Fruit fly (Drosophila melanogaster): ENCODE data around the gene Elo68beta.

Elo68beta gene

dm6 chr3L:11118627-11119395 lies 17.3 kb upstream of the Elo68beta start (continued):
- 0 out of 2 replicates have a peak, but pooled peaks have one; percentile 27 for TF ChIP-seq CG11247 (GFP tag; IDR thresholded peaks at IDR 0.05)
- peak; percentile 71 for TF ChIP-seq Vsx1 (GFP tag; optimal IDR thresholded peaks at IDR 0.05)
- TF ChIP-seq CG10147 (GFP tag; optimal IDR thresholded peaks at IDR 0.05) = peak; percentile 69
- TF ChIP-seq Max (GFP tag; optimal IDR thresholded peaks at IDR 0.05) = peak; percentile 49
- peak; percentile 92 for TF ChIP-seq B-H2 (GFP tag; optimal IDR thresholded peaks at IDR 0.05)
- peak; percentile 35 for TF ChIP-seq Antp (GFP tag; optimal IDR thresholded peaks at IDR 0.05)
- no peak for TF ChIP-seq BEAF-32 (GFP tag; optimal IDR thresholded peaks at IDR 0.05)
- peak; percentile 58 for TF ChIP-seq odd (GFP tag; optimal IDR thresholded peaks at IDR 0.05)
- TF ChIP-seq mirr (GFP tag; optimal IDR thresholded peaks at IDR 0.05) = peak; percentile 96
- peak; percentile 91 for TF ChIP-seq CG6813 (GFP tag; optimal IDR thresholded peaks at IDR 0.05)
- TF ChIP-seq zfh2 (GFP tag; optimal IDR thresholded peaks at IDR 0.05) = no peak
- TF ChIP-seq sob (GFP tag; IDR thresholded peaks at IDR 0.05) = peak; percentile 74
- peak in 1 of 2 experiments; percentile 75 for TF ChIP-seq Eip74EF (GFP tag; optimal IDR thresholded peaks at IDR 0.05)
- peak; percentile 73 for TF ChIP-seq CG3838 (GFP tag; optimal IDR thresholded peaks at IDR 0.05)
- TF ChIP-seq CG14014 (GFP tag; IDR thresholded peaks at IDR 0.05) = peak; percentile 74; the same call in 1 of the 2 replicates
- TF ChIP-seq CG18011 (GFP tag; optimal IDR thresholded peaks at IDR 0.05) = peak; percentile 23
- peak; percentile 5 for TF ChIP-seq kay (GFP tag; optimal IDR thresholded peaks at IDR 0.05)
- TF ChIP-seq dan (GFP tag; IDR thresholded peaks at IDR 0.05) = no peak
- peak; percentile 35 for TF ChIP-seq HmgD (GFP tag; optimal IDR thresholded peaks at IDR 0.05)
- TF ChIP-seq zen (tag; optimal IDR thresholded peaks at IDR 0.05) = peak; percentile 31
- peak; percentile 16 for TF ChIP-seq CG9609 (GFP tag; optimal IDR thresholded peaks at IDR 0.05)
- TF ChIP-seq CG7839 (tag; optimal IDR thresholded peaks at IDR 0.05) = peak; percentile 32
- peak; percentile 67 for TF ChIP-seq Nf-YB (GFP tag; optimal IDR thresholded peaks at IDR 0.05)
- peak; percentile 1 for TF ChIP-seq her (GFP tag; optimal IDR thresholded peaks at IDR 0.05)
- peak; percentile 72 for TF ChIP-seq CG3163 (GFP tag; optimal IDR thresholded peaks at IDR 0.05)
- TF ChIP-seq CG34422 (GFP tag; IDR thresholded peaks at IDR 0.05) = peak; percentile 80; the same call in 1 of the 3 replicates
- TF ChIP-seq hb (GFP tag; IDR thresholded peaks at IDR 0.05; ENCODE audit: partially characterized antibody) = no peak
- peak; percentile 56 for TF ChIP-seq CG2120 (GFP tag; optimal IDR thresholded peaks at IDR 0.05)
- peak; percentile 37 for TF ChIP-seq Myb (GFP tag; optimal IDR thresholded peaks at IDR 0.05)
- TF ChIP-seq D19B (GFP tag; optimal IDR thresholded peaks at IDR 0.05) = peak; percentile 22
- TF ChIP-seq Dip2 (GFP tag; IDR thresholded peaks at IDR 0.05) = no peak
- no peak for TF ChIP-seq Ravus (GFP tag; IDR thresholded peaks at IDR 0.05)
- TF ChIP-seq CG10274 (GFP tag; optimal IDR thresholded peaks at IDR 0.05) = peak; percentile 12
- peak; percentile 26 for TF ChIP-seq CG10979 (tag; optimal IDR thresholded peaks at IDR 0.05)
- TF ChIP-seq CG1832 (GFP tag; optimal IDR thresholded peaks at IDR 0.05) = no peak
- peak; percentile 77 for TF ChIP-seq Camta (GFP tag; optimal IDR thresholded peaks at IDR 0.05)
- TF ChIP-seq Meics (GFP tag; optimal IDR thresholded peaks at IDR 0.05) = peak; percentile 74
- peak; percentile 24; the same call in 1 of the 2 replicates for TF ChIP-seq CG10366 (GFP tag; IDR thresholded peaks at IDR 0.05)
- TF ChIP-seq CG9817 (tag; optimal IDR thresholded peaks at IDR 0.05) = peak; percentile 46
- peak in 1 of 2 experiments; percentile 56 for TF ChIP-seq tll (GFP tag; optimal IDR thresholded peaks at IDR 0.05)
- TF ChIP-seq CG32772 (GFP tag; IDR thresholded peaks at IDR 0.05) = no peak
- TF ChIP-seq yki (optimal IDR thresholded peaks at IDR 0.05) = peak; percentile 26
- peak; percentile 73 for TF ChIP-seq nom (GFP tag; optimal IDR thresholded peaks at IDR 0.05)
- TF ChIP-seq Sox100B (GFP tag; optimal IDR thresholded peaks at IDR 0.05) = peak; percentile 72
- TF ChIP-seq CG14965 (GFP tag; optimal IDR thresholded peaks at IDR 0.05; ENCODE audit: borderline replicate concordance) = no peak
- TF ChIP-seq Doc3 (GFP tag; IDR thresholded peaks at IDR 0.05; ENCODE audit: partially characterized antibody) = peak; percentile 43; the same call in 1 of the 3 replicates
- TF ChIP-seq CG7745 (tag; optimal IDR thresholded peaks at IDR 0.05) = peak; percentile 81
- peak; percentile 82 for TF ChIP-seq pfk (GFP tag; optimal IDR thresholded peaks at IDR 0.05)
